Fruit fly (Drosophila melanogaster) whole organism, embryonic: ENCODE data around the gene CG32507.
A peak's percentile ranks its signal among the peaks of the same experiment; 100 is the strongest.

ENCODE experiments used
- Ada2b ChIP-seq: fragments of 200-800 bp; sonication (Bioruptor generic); IDR thresholded peaks from 2 replicates; pipeline ENCODE4 v1.3.6; 2022; ENCODE audit warnings: missing biosample characterization, missing genetic modification characterization
- CG10543 ChIP-seq: fragments of 200-800 bp; sonication (Bioruptor generic); optimal IDR thresholded peaks from 3 replicates; lab custom pipeline; 2017; ENCODE audit warnings: missing biosample characterization, mild to moderate bottlenecking, missing genetic modification characterization, moderate library complexity
- CG12942 ChIP-seq: fragments of 200-800 bp; sonication (Bioruptor generic); optimal IDR thresholded peaks from 3 replicates; lab custom pipeline; 2016; ENCODE audit warnings: missing biosample characterization, missing genetic modification characterization
- CG14710 ChIP-seq: fragments of 200-800 bp; sonication (Bioruptor generic); optimal IDR thresholded peaks from 3 replicates; lab custom pipeline; 2019; ENCODE audit warnings: missing biosample characterization, mild to moderate bottlenecking, missing genetic modification characterization, moderate library complexity
- CG1529 ChIP-seq: fragments of 200-800 bp; sonication (Bioruptor generic); optimal IDR thresholded peaks from 3 replicates; lab custom pipeline; 2018; ENCODE audit warnings: missing biosample characterization, missing genetic modification characterization
- CG15479 ChIP-seq: fragments of 200-800 bp; sonication (Bioruptor generic); optimal IDR thresholded peaks from 3 replicates; lab custom pipeline; 2019; ENCODE audit warnings: missing biosample characterization, mild to moderate bottlenecking, missing genetic modification characterization, moderate library complexity
- CG15696 ChIP-seq: fragments of 200-800 bp; sonication (Bioruptor generic); optimal IDR thresholded peaks from 2 replicates; lab custom pipeline; 2019; ENCODE audit warnings: missing biosample characterization, mild to moderate bottlenecking, missing genetic modification characterization, moderate library complexity
- CG16813 ChIP-seq: fragments of 200-800 bp; sonication (Bioruptor generic); IDR thresholded peaks from 3 replicates; pipeline ENCODE4 v1.3.6; 2022; ENCODE audit warnings: missing biosample characterization, missing genetic modification characterization; ENCODE audit not compliant: partially characterized antibody
- CG18619 ChIP-seq: fragments of 200-800 bp; sonication (Bioruptor generic); optimal IDR thresholded peaks from 3 replicates; lab custom pipeline; 2017; ENCODE audit warnings: missing biosample characterization, mild to moderate bottlenecking, missing genetic modification characterization
- CG2199 ChIP-seq: fragments of 200-800 bp; sonication (Bioruptor generic); IDR thresholded peaks from 3 replicates; pipeline ENCODE4 v1.3.6; 2022; ENCODE audit warnings: missing biosample characterization, missing genetic modification characterization
- CG31224 ChIP-seq: fragments of 200-800 bp; sonication (Bioruptor generic); IDR thresholded peaks from 2 replicates; pipeline ENCODE4 v1.3.6; 2022; ENCODE audit warnings: missing biosample characterization, missing genetic modification characterization
- CG3281 ChIP-seq: fragments of 200-800 bp; sonication (Bioruptor generic); optimal IDR thresholded peaks from 3 replicates; lab custom pipeline; 2017; ENCODE audit warnings: missing biosample characterization, mild to moderate bottlenecking, missing genetic modification characterization
- CG3726 ChIP-seq: fragments of 200-800 bp; sonication (Bioruptor generic); IDR thresholded peaks from 3 replicates; pipeline ENCODE4, ENCODE4 v1.3.6; 2022; ENCODE audit warnings: missing biosample characterization, missing genetic modification characterization
- CG4707 ChIP-seq: fragments of 200-800 bp; sonication (Bioruptor generic); optimal IDR thresholded peaks from 2 replicates; lab custom pipeline; 2018; ENCODE audit warnings: missing biosample characterization, mild to moderate bottlenecking, missing genetic modification characterization, moderate library complexity
- CG6683 ChIP-seq: fragments of 200-800 bp; sonication (Bioruptor generic); optimal IDR thresholded peaks from 2 replicates; lab custom pipeline; 2017; ENCODE audit warnings: missing biosample characterization, mild to moderate bottlenecking, missing genetic modification characterization, missing genetic modification reagents
- CG7372 ChIP-seq: fragments of 200-800 bp; sonication (Bioruptor generic); IDR thresholded peaks from 2 replicates; pipeline ENCODE4 v1.3.6; 2022; ENCODE audit warnings: missing biosample characterization, missing genetic modification characterization
- CG7786 ChIP-seq: fragments of 200-800 bp; sonication (Bioruptor generic); optimal IDR thresholded peaks from 2 replicates; lab custom pipeline; 2016; ENCODE audit warnings: missing biosample characterization, missing genetic modification characterization
- CG7839 ChIP-seq: fragments of 200-800 bp; sonication (Bioruptor generic); optimal IDR thresholded peaks from 3 replicates; lab custom pipeline; 2018; ENCODE audit warnings: missing biosample characterization, mild to moderate bottlenecking, missing genetic modification characterization, moderate library complexity
- CHES-1-like ChIP-seq: fragments of 200-800 bp; sonication (Bioruptor generic); optimal IDR thresholded peaks from 2 replicates; lab custom pipeline; 2016; ENCODE audit warnings: missing biosample characterization, missing genetic modification characterization
- D ChIP-seq, 2 experiments: fragments of 200-800 bp in 1 of 2; fragments of >200 bp in 1 of 2; sonication (Bioruptor generic) in 1 of 2; optimal IDR thresholded peaks; 2 replicates in 1 of 2; 3 replicates in 1 of 2; lab custom pipeline; 2017; ENCODE audit warnings: mild to moderate bottlenecking in 1 of 2, missing biosample characterization in 1 of 2, missing genetic modification characterization in 1 of 2, missing genetic modification reagents in 1 of 2
- Dad ChIP-seq: fragments of 200-800 bp; sonication (Bioruptor generic); optimal IDR thresholded peaks from 3 replicates; lab custom pipeline; 2016; ENCODE audit warnings: missing biosample characterization, missing genetic modification characterization
- Dbx ChIP-seq: fragments of 200-800 bp; sonication (Bioruptor generic); IDR thresholded peaks from 3 replicates; pipeline ENCODE4 v1.3.6; 2022; ENCODE audit warnings: missing biosample characterization, missing genetic modification characterization
- HLH54F ChIP-seq: fragments of 200-800 bp; sonication (Bioruptor generic); optimal IDR thresholded peaks from 3 replicates; lab custom pipeline; 2016; ENCODE audit warnings: missing biosample characterization, missing genetic modification characterization
- Med ChIP-seq: fragments of 200-800 bp; sonication (Bioruptor generic); peaks from one replicate; lab custom pipeline; 2016; ENCODE audit warnings: missing biosample characterization, missing genetic modification characterization, mild to moderate bottlenecking, inconsistent platforms, moderate library complexity
- NC2β ChIP-seq: fragments of 200-800 bp; sonication (Bioruptor generic); optimal IDR thresholded peaks from 2 replicates; lab custom pipeline; 2016; ENCODE audit warnings: missing biosample characterization, missing genetic modification characterization
- Neu2 ChIP-seq: fragments of 200-800 bp; sonication (Bioruptor generic); optimal IDR thresholded peaks from 3 replicates; lab custom pipeline; 2016; ENCODE audit warnings: missing biosample characterization, missing genetic modification characterization, borderline replicate concordance
- Spps ChIP-seq: fragments of 200-800 bp; sonication (Bioruptor generic); optimal IDR thresholded peaks from 2 replicates; lab custom pipeline; 2018; ENCODE audit warnings: missing biosample characterization, mild to moderate bottlenecking, missing genetic modification characterization
- ac ChIP-seq: fragments of 200-800 bp; sonication (Bioruptor generic); optimal IDR thresholded peaks from 3 replicates; lab custom pipeline; 2017; ENCODE audit warnings: missing biosample characterization, mild to moderate bottlenecking, missing genetic modification characterization
- aop ChIP-seq: fragments of 200-800 bp; sonication (Bioruptor generic); IDR thresholded peaks from 2 replicates; pipeline ENCODE4 v1.3.6; 2022; ENCODE audit warnings: missing biosample characterization, missing genetic modification characterization
- ash1 ChIP-seq: fragments of 200-800 bp; sonication (Bioruptor generic); optimal IDR thresholded peaks from 2 replicates; lab custom pipeline; 2018; ENCODE audit warnings: missing biosample characterization, mild to moderate bottlenecking, missing genetic modification characterization
- ato ChIP-seq: fragments of 200-800 bp; sonication (Bioruptor generic); IDR thresholded peaks from 2 replicates; pipeline ENCODE4 v1.3.6; 2022; ENCODE audit warnings: missing biosample characterization, missing genetic modification characterization; ENCODE audit not compliant: partially characterized antibody
- cad ChIP-seq: fragments of >200 bp; optimal IDR thresholded peaks from 2 replicates; lab custom pipeline; 2017; ENCODE audit warnings: missing biosample characterization, missing genetic modification characterization
- gem ChIP-seq: fragments of 200-800 bp; sonication (Bioruptor generic); optimal IDR thresholded peaks from 2 replicates; lab custom pipeline; 2019; ENCODE audit warnings: missing biosample characterization, mild to moderate bottlenecking, missing genetic modification characterization, moderate library complexity
- gfzf ChIP-seq: fragments of 200-800 bp; sonication (Bioruptor generic); optimal IDR thresholded peaks from 2 replicates; lab custom pipeline; 2016; ENCODE audit warnings: missing biosample characterization, mild to moderate bottlenecking, missing genetic modification characterization, moderate library complexity
- jing ChIP-seq: fragments of 200-800 bp; sonication (Bioruptor generic); optimal IDR thresholded peaks from 2 replicates; lab custom pipeline; 2018; ENCODE audit warnings: missing biosample characterization, mild to moderate bottlenecking, missing genetic modification characterization
- luna ChIP-seq: fragments of 200-800 bp; sonication (Bioruptor generic); optimal IDR thresholded peaks from 2 replicates; lab custom pipeline; 2016; ENCODE audit warnings: missing biosample characterization, missing genetic modification characterization
- pfk ChIP-seq: fragments of 200-800 bp; sonication (Bioruptor generic); optimal IDR thresholded peaks from 2 replicates; lab custom pipeline; 2018; ENCODE audit warnings: missing biosample characterization, mild to moderate bottlenecking, missing genetic modification characterization, moderate library complexity
- prd ChIP-seq, 3 experiments: fragments of >200 bp in 2 of 3; fragments of 200-800 bp in 1 of 3; sonication (Bioruptor generic) in 1 of 3; optimal IDR thresholded peaks in 2 of 3; IDR thresholded peaks in 1 of 3; 2 replicates in 2 of 3; 3 replicates in 1 of 3; pipeline versions ENCODE4 v1.3.6 to Lab custom; 2017 to 2022; ENCODE audit warnings: missing biosample characterization in 1 of 3, missing genetic modification characterization in 1 of 3
- ro ChIP-seq: fragments of 200-800 bp; sonication (Bioruptor generic); IDR thresholded peaks from 2 replicates; pipeline ENCODE4 v1.3.6; 2022; ENCODE audit warnings: missing biosample characterization, missing genetic modification characterization
- salm ChIP-seq: fragments of 200-800 bp; sonication (Bioruptor generic); optimal IDR thresholded peaks from 2 replicates; lab custom pipeline; 2018; ENCODE audit warnings: missing biosample characterization, mild to moderate bottlenecking, missing genetic modification characterization
- sisA ChIP-seq: fragments of 200-800 bp; sonication (Bioruptor generic); IDR thresholded peaks from 2 replicates; pipeline ENCODE4 v1.3.6; 2022; ENCODE audit warnings: missing biosample characterization, missing genetic modification characterization
- twi ChIP-seq: fragments of 200-800 bp; optimal IDR thresholded peaks from 2 replicates; lab custom pipeline; 2019; ENCODE audit warnings: missing biosample characterization, mild to moderate bottlenecking, missing genetic modification characterization, moderate library complexity
- wdn ChIP-seq: fragments of 200-800 bp; sonication (Bioruptor generic); IDR thresholded peaks from 2 replicates; pipeline ENCODE4 v1.3.6; 2022; ENCODE audit warnings: missing biosample characterization, missing genetic modification characterization
- zen ChIP-seq: fragments of 200-800 bp; sonication (Bioruptor generic); optimal IDR thresholded peaks from 3 replicates; lab custom pipeline; 2018; ENCODE audit warnings: missing biosample characterization, mild to moderate bottlenecking, missing genetic modification characterization, moderate library complexity
- zf30C ChIP-seq: fragments of 200-800 bp; sonication (Bioruptor generic); optimal IDR thresholded peaks from 3 replicates; lab custom pipeline; 2018; ENCODE audit warnings: missing biosample characterization, mild to moderate bottlenecking, missing genetic modification characterization

CG32507 gene

dm6 chrX:20753124-20753523 lies 27.9 kb downstream of the CG32507 start:
- TF ChIP-seq Ada2b (GFP tag; lab: Robert Waterston, UW) (no peak), zf30C (GFP tag; lab: Kevin White, UChicago) (peak; percentile 72), ac (GFP tag; lab: Kevin White, UChicago) (peak; percentile 16), Neu2 (GFP tag; lab: Kevin White, UChicago) (peak; percentile 63), twi (tag; lab: Kevin White, UChicago) (peak; percentile 50), CG15479 (GFP tag; lab: Kevin White, UChicago) (peak; percentile 9), prd (optimal IDR thresholded peaks at IDR 0.05; lab: Kevin White, UChicago) (no peak), prd (GFP tag; IDR thresholded peaks at IDR 0.05; lab: Robert Waterston, UW) (peak; percentile 53; the same call in 2 of the 3 replicates), CG7839 (tag; lab: Kevin White, UChicago) (no peak), CG15696 (tag; lab: Kevin White, UChicago) (peak; percentile 30), zen (tag; lab: Kevin White, UChicago) (peak; percentile 44)

- TF ChIP-seq NC2β (GFP tag; lab: Kevin White, UChicago) (no peak), CG31224 (GFP tag; lab: Robert Waterston, UW) (no peak), ash1 (GFP tag; lab: Kevin White, UChicago) (no peak), ato (GFP tag; lab: Robert Waterston, UW) (no peak), CG10543 (GFP tag; lab: Kevin White, UChicago) (no peak), pfk (GFP tag; lab: Kevin White, UChicago) (no peak), wdn (no peak), CG6683 (GFP tag; lab: Kevin White, UChicago) (no peak), CG4707 (GFP tag; lab: Kevin White, UChicago) (no peak), CG1529 (GFP tag; lab: Kevin White, UChicago) (no peak), gem (no peak), ro (GFP tag; lab: Robert Waterston, UW) (no peak), CG18619 (no peak)
Measured at dm6 chrX:20745865-20746264, 35.2 kb downstream of the CG32507 start, which contains the start of gene CG15452. Gene CG15452 (minus strand): TSS chrX:20745965.

dm6 chrX:20739581-20739980 lies 41.4 kb downstream of the CG32507 start:
- TF ChIP-seq CG7786 (GFP tag; lab: Kevin White, UChicago) (no peak), Dad (GFP tag; lab: Kevin White, UChicago) (no peak), D (optimal IDR thresholded peaks at IDR 0.05; lab: Kevin White, UChicago) (peak; percentile 20), D (GFP tag; optimal IDR thresholded peaks at IDR 0.05; lab: Kevin White, UChicago) (no peak), gfzf (no peak), sisA (no peak), CG3281 (GFP tag; lab: Kevin White, UChicago) (no peak), jing (GFP tag; lab: Kevin White, UChicago) (no peak), luna (GFP tag; lab: Kevin White, UChicago) (no peak), CHES-1-like (GFP tag; lab: Kevin White, UChicago) (no peak), CG16813 (GFP tag; lab: Robert Waterston, UW) (no peak), CG14710 (tag; lab: Kevin White, UChicago) (no peak), Med (GFP tag; lab: Kevin White, UChicago) (no peak), prd (optimal IDR thresholded peaks at IDR 0.05; lab: Kevin White, UChicago) (no peak), prd (GFP tag; IDR thresholded peaks at IDR 0.05; lab: Robert Waterston, UW) (peak; percentile 42; the same call in 1 of the 3 replicates), CG2199 (no peak), Dbx (GFP tag; lab: Robert Waterston, UW) (no peak), Spps (tag; lab: Kevin White, UChicago) (no peak), zen (tag; lab: Kevin White, UChicago) (peak; percentile 92), salm (tag; lab: Kevin White, UChicago) (no peak), CG12942 (GFP tag; lab: Kevin White, UChicago) (no peak), cad (GFP tag; lab: Kevin White, UChicago) (peak; percentile 33), CG7372 (GFP tag; lab: Robert Waterston, UW) (no peak), aop (GFP tag; lab: Robert Waterston, UW) (no peak), HLH54F (no peak), CG3726 (GFP tag; lab: Robert Waterston, UW) (no peak)
